Fruit fly (Drosophila melanogaster): ENCODE results near the gene CG5793.

dm6 chr3R:21090230-21091021 is 36.9 kb upstream of the CG5793 start:
- no peak for TF ChIP-seq eg (GFP tag; IDR thresholded peaks at IDR 0.05)
- no peak for TF ChIP-seq net (GFP tag; optimal IDR thresholded peaks at IDR 0.05)
- no peak for TF ChIP-seq Sox102F (GFP tag; optimal IDR thresholded peaks at IDR 0.05)
- TF ChIP-seq CG10631 (GFP tag; optimal IDR thresholded peaks at IDR 0.05): no peak
- no peak for TF ChIP-seq CG10669 (GFP tag; optimal IDR thresholded peaks at IDR 0.05)
- TF ChIP-seq Smox (GFP tag; optimal IDR thresholded peaks at IDR 0.05): no peak

Measured in whole organism, prepupa.